Worm (Caenorhabditis elegans) whole organism, young adult: ENCODE measurements around the gene C27D6.3.

Source experiments
- B0035.1 ChIP-seq: sonication (generic microtip); optimal IDR thresholded peaks from 2 replicates; lab custom pipeline; 2016; ENCODE audit warnings: missing genetic modification characterization, mild to moderate bottlenecking, missing compliant biosample characterization, missing genotype, missing genetic modification reagents
- B0336.3 ChIP-seq: fragments of 200-800 bp; sonication (Bioruptor generic); IDR thresholded peaks from 2 replicates; pipeline ENCODE4 v1.3.6; 2022; ENCODE audit warnings: missing genetic modification characterization, missing compliant biosample characterization
- F23B12.7 ChIP-seq: sonication (generic microtip); optimal IDR thresholded peaks from 2 replicates; lab custom pipeline; 2017; ENCODE audit warnings: missing genetic modification characterization, mild to moderate bottlenecking, missing compliant biosample characterization, antibody characterized with exemption, moderate library complexity; ENCODE audit not compliant: insufficient read depth
- F49E8.2 ChIP-seq: sonication (generic microtip); optimal IDR thresholded peaks from 3 replicates; lab custom pipeline; 2017; ENCODE audit warnings: missing genetic modification characterization, mild to moderate bottlenecking, missing compliant biosample characterization, antibody characterized with exemption, moderate library complexity; ENCODE audit not compliant: insufficient read depth
- F57C9.4 ChIP-seq: sonication (generic microtip); optimal IDR thresholded peaks from 2 replicates; lab custom pipeline; 2017; ENCODE audit warnings: mild to moderate bottlenecking, missing genetic modification characterization, missing compliant biosample characterization
- K12H6.12 ChIP-seq: fragments of 200-800 bp; sonication (Bioruptor generic); optimal IDR thresholded peaks from 2 replicates; lab custom pipeline; 2018; ENCODE audit warnings: mild to moderate bottlenecking, missing genetic modification characterization, missing compliant biosample characterization
- Y79H2A.3 ChIP-seq: fragments of 200-800 bp; sonication (Bioruptor generic); conservative IDR thresholded peaks from 2 replicates; pipeline ENCODE4 v1.3.6; 2022; ENCODE audit warnings: missing genetic modification reagents, missing genetic modification characterization, missing compliant biosample characterization
- Y95B8A.8 ChIP-seq: fragments of 200-800 bp; sonication (Bioruptor generic); IDR thresholded peaks from 2 replicates; pipeline ENCODE4 v1.3.6; 2022; ENCODE audit warnings: missing genetic modification reagents, missing genetic modification characterization, missing compliant biosample characterization
- akir-1 ChIP-seq: fragments of 200-800 bp; sonication (Bioruptor generic); optimal IDR thresholded peaks from 2 replicates; lab custom pipeline; 2018; ENCODE audit warnings: mild to moderate bottlenecking, missing genetic modification characterization, moderate library complexity, missing compliant biosample characterization
- aptf-2 ChIP-seq: fragments of 200-800 bp; sonication (Bioruptor generic); conservative IDR thresholded peaks from 2 replicates; pipeline ENCODE4 v1.3.6; 2022; ENCODE audit warnings: missing genetic modification reagents, missing genetic modification characterization, missing compliant biosample characterization
- atf-7 ChIP-seq: sonication (generic microtip); optimal IDR thresholded peaks from 2 replicates; lab custom pipeline; 2017; ENCODE audit warnings: mild to moderate bottlenecking, missing genetic modification characterization, missing compliant biosample characterization
- athp-1 ChIP-seq: sonication (generic microtip); optimal IDR thresholded peaks from 2 replicates; lab custom pipeline; 2017; ENCODE audit warnings: mild to moderate bottlenecking, missing genetic modification characterization, missing compliant biosample characterization
- attf-3 ChIP-seq: fragments of 200-800 bp; sonication (Bioruptor generic); conservative IDR thresholded peaks from 2 replicates; pipeline ENCODE4 v1.3.6; 2022; ENCODE audit warnings: missing genetic modification reagents, missing genetic modification characterization, missing compliant biosample characterization
- attf-5 ChIP-seq: fragments of 200-800 bp; sonication (Bioruptor generic); optimal IDR thresholded peaks from 2 replicates; lab custom pipeline; 2018; ENCODE audit warnings: mild to moderate bottlenecking, missing genetic modification characterization, missing compliant biosample characterization
- ceh-100 ChIP-seq: fragments of 200-800 bp; sonication (Bioruptor generic); IDR thresholded peaks from 2 replicates; pipeline ENCODE4 v1.3.6; 2022; ENCODE audit warnings: missing genetic modification reagents, missing genetic modification characterization, missing compliant biosample characterization
- ceh-58 ChIP-seq: fragments of 200-800 bp; sonication (Bioruptor generic); IDR thresholded peaks from 2 replicates; pipeline ENCODE4 v1.3.6; 2022; ENCODE audit warnings: missing genetic modification characterization, missing compliant biosample characterization
- ceh-79 ChIP-seq: sonication (generic microtip); optimal IDR thresholded peaks from 2 replicates; lab custom pipeline; 2017; ENCODE audit warnings: mild to moderate bottlenecking, missing genetic modification characterization, missing compliant biosample characterization
- chd-7 ChIP-seq: sonication (generic microtip); optimal IDR thresholded peaks from 2 replicates; lab custom pipeline; 2016; ENCODE audit warnings: mild to moderate bottlenecking, missing genetic modification characterization, moderate library complexity, missing compliant biosample characterization
- dox-1 ChIP-seq: fragments of 200-800 bp; sonication (Bioruptor generic); IDR thresholded peaks from 2 replicates; pipeline ENCODE4 v1.3.6; 2022; ENCODE audit warnings: missing genetic modification reagents, missing genetic modification characterization, missing compliant biosample characterization
- efl-1 ChIP-seq: fragments of 150-350 bp; optimal IDR thresholded peaks from 2 replicates; lab custom pipeline; 2014; ENCODE audit warnings: missing biosample characterization, missing genetic modification reagents, missing genetic modification characterization
- egrh-3 ChIP-seq: fragments of 200-800 bp; sonication (Bioruptor generic); IDR thresholded peaks from 2 replicates; pipeline ENCODE4 v1.3.6; 2022; ENCODE audit warnings: missing genetic modification reagents, missing genetic modification characterization, missing compliant biosample characterization
- ekl-4 ChIP-seq: fragments of 200-800 bp; sonication (Bioruptor generic); IDR thresholded peaks from 2 replicates; pipeline ENCODE4 v1.3.6; 2022; ENCODE audit warnings: missing genetic modification reagents, missing genetic modification characterization, missing compliant biosample characterization
- hlh-12 ChIP-seq: sonication (generic microtip); optimal IDR thresholded peaks from 2 replicates; lab custom pipeline; 2016; ENCODE audit warnings: missing genetic modification characterization, missing compliant biosample characterization
- hsf-1 ChIP-seq: fragments of 200-800 bp; sonication (Bioruptor generic); IDR thresholded peaks from 2 replicates; pipeline ENCODE4 v1.3.6; 2022; ENCODE audit warnings: missing genetic modification reagents, missing genetic modification characterization, missing compliant biosample characterization
- let-526 ChIP-seq: fragments of 200-800 bp; sonication (Bioruptor generic); IDR thresholded peaks from 2 replicates; pipeline ENCODE4 v1.3.6; 2022; ENCODE audit warnings: missing genetic modification reagents, missing genetic modification characterization, missing compliant biosample characterization
- lin-26 ChIP-seq: fragments of 200-800 bp; sonication (Bioruptor generic); IDR thresholded peaks from 2 replicates; pipeline ENCODE4 v1.3.6; 2022; ENCODE audit warnings: missing genetic modification reagents, missing genetic modification characterization, missing compliant biosample characterization
- lin-40 ChIP-seq: sonication (generic microtip); optimal IDR thresholded peaks from 2 replicates; lab custom pipeline; 2016; ENCODE audit warnings: missing genetic modification characterization, mild to moderate bottlenecking, missing compliant biosample characterization, missing genotype, missing genetic modification reagents
- madf-10 ChIP-seq: sonication (generic microtip); optimal IDR thresholded peaks from 2 replicates; lab custom pipeline; 2016; ENCODE audit warnings: mild to moderate bottlenecking, missing genetic modification characterization, missing compliant biosample characterization
- madf-3 ChIP-seq: fragments of 200-800 bp; sonication (Bioruptor generic); IDR thresholded peaks from 2 replicates; pipeline ENCODE4 v1.3.6; 2022; ENCODE audit warnings: missing genetic modification reagents, missing genetic modification characterization, missing compliant biosample characterization
- mel-28 ChIP-seq: sonication (generic microtip); optimal IDR thresholded peaks from 2 replicates; lab custom pipeline; 2016; ENCODE audit warnings: borderline replicate concordance, mild to moderate bottlenecking, missing genetic modification characterization, missing compliant biosample characterization
- nfya-2 ChIP-seq: fragments of 200-800 bp; sonication (Bioruptor generic); IDR thresholded peaks from 2 replicates; pipeline ENCODE4 v1.3.6; 2022; ENCODE audit warnings: missing genetic modification reagents, missing genetic modification characterization, missing compliant biosample characterization
- nfyb-1 ChIP-seq: fragments of 200-800 bp; sonication (Bioruptor generic); IDR thresholded peaks from 2 replicates; pipeline ENCODE4 v1.3.6; 2022; ENCODE audit warnings: missing genetic modification reagents, missing genetic modification characterization, missing compliant biosample characterization
- nhr-27 ChIP-seq: fragments of 200-800 bp; sonication (Bioruptor generic); optimal IDR thresholded peaks from 2 replicates; lab custom pipeline; 2018; ENCODE audit warnings: mild to moderate bottlenecking, missing genetic modification characterization, moderate library complexity, missing compliant biosample characterization
- nhr-80 ChIP-seq: sonication (generic microtip); optimal IDR thresholded peaks from 2 replicates; lab custom pipeline; 2016; ENCODE audit warnings: missing genetic modification characterization, missing compliant biosample characterization
- pbrm-1 ChIP-seq: fragments of 200-800 bp; sonication (Bioruptor generic); IDR thresholded peaks from 2 replicates; pipeline ENCODE4 v1.3.6; 2022; ENCODE audit warnings: missing genetic modification reagents, missing genetic modification characterization, missing compliant biosample characterization
- pha-4 ChIP-seq: fragments of 150-350 bp; sonication (generic microtip); optimal IDR thresholded peaks from 2 replicates; lab custom pipeline; 2014; ENCODE audit warnings: missing biosample characterization, missing genetic modification reagents, missing genetic modification characterization
- rpc-1 ChIP-seq, 2 experiments: fragments of 150-350 bp in 1 of 2; sonication (generic microtip) in 1 of 2; optimal IDR thresholded peaks; 2 replicates each; lab custom pipeline; 2014 to 2018; ENCODE audit warnings: missing biosample characterization in 1 of 2, missing genetic modification characterization in 1 of 2, missing genetic modification reagents in 1 of 2, missing genotype in 1 of 2
- snpc-4 ChIP-seq, 5 experiments: fragments of 150-350 bp in 1 of 5; sonication (generic microtip) in 4 of 5; optimal IDR thresholded peaks; 2 replicates each; lab custom pipeline; 2014 to 2018; ENCODE audit warnings: missing genetic modification characterization in 5 of 5, missing biosample characterization in 3 of 5, antibody characterized with exemption in 2 of 5, mild to moderate bottlenecking in 2 of 5, missing compliant biosample characterization in 2 of 5, missing genotype in 2 of 5, moderate library complexity in 2 of 5, missing genetic modification reagents in 1 of 5
- somi-1 ChIP-seq: fragments of 200-800 bp; sonication (Bioruptor generic); optimal IDR thresholded peaks from 2 replicates; lab custom pipeline; 2018; ENCODE audit warnings: mild to moderate bottlenecking, missing genetic modification characterization, missing compliant biosample characterization
- unc-130 ChIP-seq: sonication (generic microtip); optimal IDR thresholded peaks from 2 replicates; lab custom pipeline; 2016; ENCODE audit warnings: missing genetic modification reagents, missing genetic modification characterization, missing compliant biosample characterization
- ztf-18 ChIP-seq: sonication (generic microtip); optimal IDR thresholded peaks from 2 replicates; lab custom pipeline; 2016; ENCODE audit warnings: missing genotype, mild to moderate bottlenecking, missing genetic modification characterization, missing compliant biosample characterization
- ztf-28 ChIP-seq: fragments of 200-800 bp; sonication (Bioruptor generic); IDR thresholded peaks from 2 replicates; pipeline ENCODE4 v1.3.6; 2022; ENCODE audit warnings: missing genetic modification reagents, missing genetic modification characterization, missing compliant biosample characterization

C27D6.3 gene

DNA sequence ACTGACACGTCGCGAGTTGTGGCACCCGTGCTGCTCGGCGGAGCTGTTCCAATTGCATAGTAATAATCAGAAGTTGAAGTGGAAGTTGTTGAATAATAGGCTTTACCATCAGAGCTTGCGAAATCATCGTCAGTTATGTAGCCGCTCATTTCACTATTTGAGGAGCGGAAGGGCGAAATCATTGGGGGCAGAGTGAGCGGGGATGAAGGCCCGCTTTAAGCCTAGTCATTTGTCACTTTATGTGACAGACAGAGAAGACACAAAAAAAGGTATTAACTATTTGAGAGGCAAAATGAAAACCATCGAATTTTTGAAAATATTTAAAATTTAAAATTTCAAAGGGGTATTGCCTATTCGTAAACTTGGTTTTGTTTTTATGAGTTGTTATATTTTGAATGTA, 44.1 kb upstream of the C27D6.3 start:
- TF ChIP-seq B0035.1 (tag; lab: Kevin White, UChicago) (no peak), snpc-4 (GFP tag; optimal IDR thresholded peaks at IDR 0.05; lab: Kevin White, UChicago) (no peak), snpc-4 (tag; optimal IDR thresholded peaks at IDR 0.05; lab: Kevin White, UChicago) (no peak), dox-1 (GFP tag; lab: Robert Waterston, UW) (no peak), madf-10 (tag; lab: Kevin White, UChicago) (no peak), akir-1 (GFP tag; lab: Kevin White, UChicago) (no peak), ceh-79 (tag; lab: Kevin White, UChicago) (no peak), athp-1 (tag; lab: Kevin White, UChicago) (no peak), attf-5 (GFP tag; lab: Kevin White, UChicago) (no peak), unc-130 (GFP tag; lab: Kevin White, UChicago) (no peak), atf-7 (tag; lab: Kevin White, UChicago) (no peak), ztf-18 (tag; lab: Kevin White, UChicago) (no peak), efl-1 (no peak)

DNA sequence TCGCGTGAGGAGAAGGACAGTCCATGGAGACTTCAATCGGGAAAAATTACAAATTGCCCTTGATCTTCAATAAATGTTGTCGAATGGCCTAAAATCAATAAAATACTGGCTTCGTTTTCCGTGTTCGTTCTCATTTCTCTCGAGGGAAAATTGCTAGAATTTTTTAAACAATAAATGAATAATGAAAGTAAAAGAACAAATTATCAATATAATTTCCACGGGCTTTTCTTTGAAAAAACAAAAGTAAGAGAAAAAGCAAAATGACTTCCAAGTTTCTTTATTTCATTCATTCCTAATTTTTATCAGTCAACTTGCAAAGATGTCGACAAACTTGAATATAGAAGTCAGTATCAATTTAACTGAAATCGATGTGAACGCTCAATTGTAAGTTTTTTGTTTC, 38.4 kb upstream of the C27D6.3 start, which contains the start of gene C34F11.1:
Gene C34F11.1 (plus strand): TSS at position 301 of the 400 bp plus-strand sequence.
- TF ChIP-seq nhr-27 (tag; lab: Kevin White, UChicago) = no peak
- TF ChIP-seq nhr-80 = no peak

DNA sequence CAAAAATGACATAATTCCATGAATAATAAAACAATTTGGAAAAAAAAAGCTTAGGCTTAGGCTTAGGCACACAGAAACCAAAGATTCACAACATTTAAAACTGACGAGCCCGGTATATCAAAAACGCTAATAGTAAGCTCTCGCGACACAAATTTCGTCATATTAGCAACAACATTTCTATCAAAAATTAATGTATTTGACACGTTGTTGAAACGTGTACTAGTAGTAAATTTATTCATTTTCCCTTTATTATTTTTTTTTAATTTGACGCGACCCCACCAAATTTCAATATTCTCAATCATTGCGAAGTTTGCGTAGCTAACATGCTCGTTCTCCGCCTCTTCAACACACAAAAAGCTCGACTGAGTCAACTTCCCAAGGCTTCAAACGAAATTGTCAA, 37.7 kb upstream of the C27D6.3 start, which contains the start of gene C34F11.2:
Gene C34F11.2 (plus strand): TSS at position 301 of the 400 bp plus-strand sequence.
- TF ChIP-seq F57C9.4 (tag; lab: Kevin White, UChicago) (no peak), attf-3 (GFP tag; lab: Robert Waterston, UW) (no peak), Y79H2A.3 (no peak), aptf-2 (no peak), hlh-12 (tag; lab: Kevin White, UChicago) (no peak), ekl-4 (GFP tag; lab: Robert Waterston, UW) (no peak), egrh-3 (GFP tag; lab: Robert Waterston, UW) (no peak), pbrm-1 (GFP tag; lab: Robert Waterston, UW) (no peak), attf-5 (GFP tag; lab: Kevin White, UChicago) (no peak), ceh-100 (GFP tag; lab: Robert Waterston, UW) (no peak), rpc-1 (optimal IDR thresholded peaks at IDR 0.05; lab: Kevin White, UChicago) (no peak), rpc-1 (tag; optimal IDR thresholded peaks at IDR 0.05; lab: Kevin White, UChicago) (no peak), madf-3 (GFP tag; lab: Robert Waterston, UW) (no peak), ztf-28 (GFP tag; lab: Robert Waterston, UW) (no peak), F49E8.2 (tag; lab: Kevin White, UChicago) (no peak), mel-28 (no peak), nfya-2 (GFP tag; lab: Robert Waterston, UW) (no peak), Y95B8A.8 (no peak), ceh-58 (no peak), ceh-79 (tag; lab: Kevin White, UChicago) (no peak)
- TF ChIP-seq, all 124 proteins: peak for 0

DNA sequence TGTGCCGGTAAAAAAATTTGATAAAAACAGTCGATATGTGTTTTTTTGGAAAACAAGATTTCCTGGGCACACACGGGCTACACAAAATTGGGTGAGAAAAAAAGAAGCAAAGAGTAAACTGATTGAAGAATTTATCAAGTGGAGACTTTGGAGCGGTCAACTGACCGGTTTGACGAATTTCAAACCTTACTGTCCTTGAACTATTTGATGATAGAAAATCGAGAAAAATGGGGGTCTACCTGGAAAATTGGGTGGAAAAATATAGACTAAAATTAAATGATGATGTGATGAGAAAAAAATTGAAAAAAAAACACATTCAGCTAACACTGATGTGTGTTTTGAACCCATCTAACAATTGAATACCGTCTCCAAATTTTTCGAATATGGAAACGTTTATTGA, 36.6 kb upstream of the C27D6.3 start, which contains the start of gene C34F11.8:
Gene C34F11.8 (minus strand): TSS at position 135 of the 400 bp plus-strand sequence.
- TF ChIP-seq ceh-79 (tag; lab: Kevin White, UChicago) = no peak
- no peak for TF ChIP-seq chd-7
- no peak for TF ChIP-seq somi-1 (GFP tag; lab: Kevin White, UChicago)
- no peak for TF ChIP-seq K12H6.12
- TF ChIP-seq B0336.3 (GFP tag; lab: Robert Waterston, UW) = no peak
- no peak for TF ChIP-seq let-526 (GFP tag; lab: Robert Waterston, UW)
- TF ChIP-seq hsf-1 = no peak
- TF ChIP-seq nfyb-1 = no peak
- TF ChIP-seq lin-26 (GFP tag; lab: Robert Waterston, UW) = no peak
- TF ChIP-seq unc-130 (GFP tag; lab: Kevin White, UChicago) = no peak
- TF ChIP-seq lin-40 (tag; lab: Kevin White, UChicago) = no peak
- TF ChIP-seq F23B12.7 (tag; lab: Kevin White, UChicago) = no peak
- no peak for TF ChIP-seq nhr-27 (tag; lab: Kevin White, UChicago)
- no peak for TF ChIP-seq pha-4 (tag; lab: Kevin White, UChicago)
- TF ChIP-seq, all 124 proteins: peak for 0
